Worm (Caenorhabditis elegans) whole organism, L2 larva: Measurements from ENCODE around the gene K09E4.1.

Experiments used
- C34F6.9 ChIP-seq: fragments of 150-350 bp; optimal IDR thresholded peaks from 2 replicates; lab custom pipeline; 2014; ENCODE audit warnings: missing biosample characterization, missing genetic modification characterization
- F13H6.1 ChIP-seq: sonication (generic microtip); optimal IDR thresholded peaks from 2 replicates; lab custom pipeline; 2016; ENCODE audit warnings: missing genetic modification characterization, missing compliant biosample characterization
- R02D3.7 ChIP-seq: fragments of 150-350 bp; optimal IDR thresholded peaks from 2 replicates; lab custom pipeline; 2014; ENCODE audit warnings: missing biosample characterization, missing genetic modification characterization
- Y55F3AM.14 ChIP-seq: fragments of 200-800 bp; sonication (Bioruptor generic); optimal IDR thresholded peaks from 2 replicates; lab custom pipeline; 2018; ENCODE audit warnings: mild to moderate bottlenecking, missing genetic modification characterization, missing compliant biosample characterization
- ama-1 ChIP-seq: fragments of 150-350 bp; optimal IDR thresholded peaks from 2 replicates; lab custom pipeline; 2018; ENCODE audit warnings: inconsistent platforms
- blmp-1 ChIP-seq: sonication (generic microtip); optimal IDR thresholded peaks from 2 replicates; lab custom pipeline; 2017; ENCODE audit warnings: missing genetic modification characterization, mild to moderate bottlenecking, missing compliant biosample characterization, antibody characterized with exemption, moderate library complexity; ENCODE audit not compliant: insufficient read depth
- ceh-82 ChIP-seq: fragments of 150-350 bp; optimal IDR thresholded peaks from 2 replicates; lab custom pipeline; 2014; ENCODE audit warnings: missing biosample characterization, missing genetic modification characterization
- elt-1 ChIP-seq: fragments of 150-350 bp; optimal IDR thresholded peaks from 2 replicates; lab custom pipeline; 2014; ENCODE audit warnings: missing biosample characterization, missing genetic modification characterization
- elt-3 ChIP-seq: sonication (generic microtip); optimal IDR thresholded peaks from 2 replicates; lab custom pipeline; 2017; ENCODE audit warnings: missing biosample characterization, missing genetic modification characterization
- gmeb-1 ChIP-seq: fragments of 150-350 bp; optimal IDR thresholded peaks from 2 replicates; lab custom pipeline; 2014; ENCODE audit warnings: missing biosample characterization, missing genetic modification characterization
- lin-11 ChIP-seq: fragments of 150-350 bp; sonication (generic microtip); optimal IDR thresholded peaks from 2 replicates; lab custom pipeline; 2014; ENCODE audit warnings: missing biosample characterization, missing genetic modification characterization, inconsistent platforms, mixed read lengths
- lin-13 ChIP-seq: fragments of 150-350 bp; optimal IDR thresholded peaks from 2 replicates; lab custom pipeline; 2014; ENCODE audit warnings: missing biosample characterization, missing genetic modification reagents, missing genetic modification characterization
- lin-39 ChIP-seq: fragments of 150-350 bp; optimal IDR thresholded peaks from 2 replicates; lab custom pipeline; 2014; ENCODE audit warnings: missing biosample characterization, missing genetic modification reagents, missing genetic modification characterization
- lsy-2 ChIP-seq, 2 experiments: fragments of 150-350 bp in 1 of 2; sonication (generic microtip) in 1 of 2; optimal IDR thresholded peaks; 2 replicates each; lab custom pipeline; 2014 to 2017; ENCODE audit warnings: missing biosample characterization in 2 of 2, missing genetic modification characterization in 2 of 2
- mab-5 ChIP-seq: fragments of 150-350 bp; optimal IDR thresholded peaks from 2 replicates; lab custom pipeline; 2014; ENCODE audit warnings: missing biosample characterization, missing genetic modification characterization
- mbf-1 ChIP-seq: sonication (generic microtip); optimal IDR thresholded peaks from 2 replicates; lab custom pipeline; 2017; ENCODE audit warnings: missing biosample characterization, missing genetic modification characterization
- mdl-1 ChIP-seq, 2 experiments: fragments of 150-350 bp in 1 of 2; sonication (generic microtip) in 1 of 2; optimal IDR thresholded peaks; 2 replicates each; lab custom pipeline; 2017; ENCODE audit warnings: missing biosample characterization in 2 of 2, missing genetic modification characterization in 2 of 2
- nhr-10 ChIP-seq: sonication (generic microtip); optimal IDR thresholded peaks from 2 replicates; lab custom pipeline; 2017; ENCODE audit warnings: missing biosample characterization, missing genetic modification characterization
- nhr-11 ChIP-seq: fragments of 150-350 bp; optimal IDR thresholded peaks from 2 replicates; lab custom pipeline; 2014; ENCODE audit warnings: missing biosample characterization, missing genetic modification characterization
- nhr-12 ChIP-seq: fragments of 150-350 bp; optimal IDR thresholded peaks from 2 replicates; lab custom pipeline; 2014; ENCODE audit warnings: missing biosample characterization, missing genetic modification characterization
- nhr-129 ChIP-seq: fragments of 150-350 bp; optimal IDR thresholded peaks from 2 replicates; lab custom pipeline; 2014; ENCODE audit warnings: missing biosample characterization, missing genetic modification characterization
- nhr-21 ChIP-seq: fragments of 150-350 bp; optimal IDR thresholded peaks from 2 replicates; lab custom pipeline; 2014; ENCODE audit warnings: missing biosample characterization, missing genetic modification characterization
- nhr-23 ChIP-seq: fragments of 150-350 bp; optimal IDR thresholded peaks from 2 replicates; lab custom pipeline; 2014; ENCODE audit warnings: missing biosample characterization, missing genetic modification reagents, missing genetic modification characterization
- nhr-237 ChIP-seq: fragments of 150-350 bp; optimal IDR thresholded peaks from 2 replicates; lab custom pipeline; 2014; ENCODE audit warnings: missing biosample characterization, missing genetic modification characterization
- nhr-25 ChIP-seq: fragments of 150-350 bp; sonication (generic microtip); optimal IDR thresholded peaks from 3 replicates; lab custom pipeline; 2014; ENCODE audit warnings: missing biosample characterization, missing genetic modification characterization
- nhr-77 ChIP-seq: fragments of 150-350 bp; optimal IDR thresholded peaks from 2 replicates; lab custom pipeline; 2014; ENCODE audit warnings: missing biosample characterization, missing genetic modification characterization
- peb-1 ChIP-seq: fragments of 150-350 bp; optimal IDR thresholded peaks from 2 replicates; lab custom pipeline; 2014; ENCODE audit warnings: missing biosample characterization, missing genetic modification characterization
- sma-3 ChIP-seq: sonication (generic microtip); optimal IDR thresholded peaks from 2 replicates; lab custom pipeline; 2016; ENCODE audit warnings: missing genetic modification reagents, missing genetic modification characterization, missing compliant biosample characterization
- sma-9 ChIP-seq, 2 experiments: fragments of 150-350 bp in 1 of 2; sonication (generic microtip) in 1 of 2; optimal IDR thresholded peaks; 2 replicates each; lab custom pipeline; 2014 to 2016; ENCODE audit warnings: missing genetic modification characterization in 2 of 2, mild to moderate bottlenecking in 1 of 2, missing biosample characterization in 1 of 2, missing compliant biosample characterization in 1 of 2, missing genetic modification reagents in 1 of 2, moderate library complexity in 1 of 2
- unc-55 ChIP-seq: fragments of 150-350 bp; sonication (generic microtip); optimal IDR thresholded peaks from 3 replicates; lab custom pipeline; 2014; ENCODE audit warnings: missing biosample characterization, missing genetic modification reagents, missing genetic modification characterization
- unc-62 ChIP-seq: fragments of 150-350 bp; optimal IDR thresholded peaks from 2 replicates; lab custom pipeline; 2014; ENCODE audit warnings: missing biosample characterization, missing genetic modification reagents, missing genetic modification characterization
- zag-1 ChIP-seq: fragments of 150-350 bp; optimal IDR thresholded peaks from 2 replicates; lab custom pipeline; 2014; ENCODE audit warnings: missing biosample characterization, missing genetic modification characterization
- ztf-1 ChIP-seq: fragments of 200-800 bp; sonication (Bioruptor generic); conservative IDR thresholded peaks from 2 replicates; pipeline ENCODE4 v1.3.6; 2022; ENCODE audit warnings: missing genetic modification characterization, missing compliant biosample characterization
- ztf-11 ChIP-seq: sonication (generic microtip); optimal IDR thresholded peaks from 2 replicates; lab custom pipeline; 2017; ENCODE audit warnings: missing biosample characterization, missing genetic modification characterization
- ztf-4 ChIP-seq: fragments of 150-350 bp; optimal IDR thresholded peaks from 2 replicates; lab custom pipeline; 2014; ENCODE audit warnings: missing biosample characterization, missing genetic modification characterization

Gene K09E4.1

DNA sequence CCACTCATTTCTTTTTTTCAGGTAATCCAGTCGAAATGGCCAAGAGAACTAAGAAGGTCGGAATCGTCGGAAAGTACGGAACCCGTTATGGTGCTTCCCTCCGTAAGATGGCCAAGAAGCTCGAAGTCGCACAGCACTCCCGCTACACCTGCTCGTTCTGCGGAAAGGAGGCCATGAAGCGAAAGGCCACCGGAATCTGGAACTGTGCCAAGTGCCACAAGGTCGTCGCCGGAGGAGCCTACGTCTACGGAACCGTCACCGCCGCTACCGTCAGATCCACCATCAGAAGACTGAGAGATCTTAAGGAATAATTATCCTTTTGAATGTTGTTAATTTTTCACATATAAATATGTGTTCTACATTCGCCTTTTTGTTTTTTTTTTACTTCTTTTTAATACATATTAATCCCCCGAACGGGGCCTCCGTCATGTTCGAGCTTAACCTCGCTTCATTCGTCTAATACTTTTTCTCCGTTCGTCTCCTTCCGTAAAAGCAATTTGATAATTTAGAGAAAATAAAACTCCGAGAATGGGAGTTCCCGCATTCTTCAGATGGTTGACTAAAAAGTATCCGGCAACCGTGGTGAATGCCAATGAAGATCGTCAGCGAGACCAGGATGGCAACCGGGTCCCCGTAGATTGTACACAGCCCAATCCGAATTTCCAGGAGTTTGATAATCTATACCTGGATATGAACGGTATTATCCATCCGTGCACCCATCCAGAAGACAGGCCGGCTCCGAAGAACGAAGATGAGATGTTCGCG, 17.8 kb downstream of the K09E4.1 start, which contains the start of the genes rpl-43 and xrn-2:
Gene rpl-43, plus strand, starts transcription at position 36 of the 765 bp plus-strand sequence.
Gene xrn-2, plus strand, starts transcription at position 510 of the 765 bp plus-strand sequence.
- no peak for TF ChIP-seq mab-5 (tag; lab: Kevin White, UChicago)
- TF ChIP-seq nhr-21, result no peak
- TF ChIP-seq nhr-23, result no peak
- no peak for TF ChIP-seq ztf-11
- TF ChIP-seq lin-39 (tag; lab: Kevin White, UChicago), result no peak
- no peak for TF ChIP-seq unc-55 (GFP tag; lab: Kevin White, UChicago)
- no peak for TF ChIP-seq ama-1

DNA sequence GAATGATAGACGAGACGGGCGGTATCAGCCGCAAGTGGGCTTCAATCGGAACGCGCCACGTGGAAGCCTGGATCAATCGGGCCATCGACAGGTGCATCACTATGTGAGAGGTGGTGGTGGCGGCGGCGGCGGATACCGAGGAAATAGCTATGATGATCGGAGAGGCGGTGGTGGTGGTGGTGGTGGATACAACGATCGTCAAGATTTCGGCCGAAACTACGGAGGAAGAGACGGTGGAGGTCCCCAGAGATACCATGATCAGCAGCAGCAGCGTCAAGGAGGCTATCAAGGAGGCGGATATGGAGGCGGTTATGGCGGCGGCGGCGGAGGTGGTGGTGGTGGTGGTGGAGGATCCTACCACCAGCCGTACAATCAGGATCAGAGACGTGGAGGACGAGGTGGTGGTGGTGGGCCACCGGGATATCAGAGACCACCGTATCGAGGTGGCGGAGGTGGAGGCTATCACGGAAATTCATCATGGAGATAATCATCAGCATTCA, 27.8 kb downstream of the K09E4.1 start:
- TF ChIP-seq nhr-237 (tag; lab: Kevin White, UChicago) (no peak), nhr-11 (tag; lab: Kevin White, UChicago) (no peak), C34F6.9 (tag; lab: Kevin White, UChicago) (no peak), gmeb-1 (tag; lab: Kevin White, UChicago) (no peak), lin-13 (GFP tag; lab: Kevin White, UChicago) (no peak), F13H6.1 (tag; lab: Kevin White, UChicago) (no peak), Y55F3AM.14 (GFP tag; lab: Kevin White, UChicago) (no peak), elt-1 (tag; lab: Kevin White, UChicago) (no peak), ztf-1 (no peak), elt-3 (tag; lab: Kevin White, UChicago) (no peak), blmp-1 (tag; lab: Kevin White, UChicago) (no peak), nhr-77 (no peak), nhr-25 (no peak), lin-11 (no peak), nhr-21 (no peak), peb-1 (no peak), ztf-4 (tag; lab: Kevin White, UChicago) (no peak)

DNA sequence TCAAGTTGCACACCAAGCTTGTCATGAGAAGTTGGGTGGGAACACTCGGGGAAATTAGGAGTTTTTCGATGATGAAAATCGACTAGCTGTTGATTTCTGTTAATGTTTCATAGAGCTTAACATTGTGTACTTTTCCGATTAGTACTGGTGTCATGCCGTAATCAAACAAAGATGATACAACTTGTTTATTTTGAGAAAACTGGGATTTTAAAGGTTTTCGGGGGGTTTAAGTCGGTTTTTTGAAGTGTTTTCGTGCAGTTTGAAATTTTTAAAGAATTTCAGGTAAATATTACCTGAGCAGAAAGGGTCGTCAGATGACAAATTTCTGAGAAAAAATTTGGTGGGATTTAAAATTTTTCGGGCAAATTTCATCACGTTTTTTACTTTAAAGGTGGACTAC, 33.9 kb downstream of the K09E4.1 start, which contains the start of gene eat-2:
Gene eat-2, minus strand, starts transcription at position 101 of the 400 bp plus-strand sequence.
- TF ChIP-seq nhr-129 (tag; lab: Kevin White, UChicago) (no peak), Y55F3AM.14 (GFP tag; lab: Kevin White, UChicago) (no peak), ztf-11 (no peak), zag-1 (no peak), ama-1 (no peak), sma-3 (GFP tag; lab: Kevin White, UChicago) (no peak), lin-39 (tag; lab: Kevin White, UChicago) (no peak), nhr-10 (tag; lab: Kevin White, UChicago) (no peak)

DNA sequence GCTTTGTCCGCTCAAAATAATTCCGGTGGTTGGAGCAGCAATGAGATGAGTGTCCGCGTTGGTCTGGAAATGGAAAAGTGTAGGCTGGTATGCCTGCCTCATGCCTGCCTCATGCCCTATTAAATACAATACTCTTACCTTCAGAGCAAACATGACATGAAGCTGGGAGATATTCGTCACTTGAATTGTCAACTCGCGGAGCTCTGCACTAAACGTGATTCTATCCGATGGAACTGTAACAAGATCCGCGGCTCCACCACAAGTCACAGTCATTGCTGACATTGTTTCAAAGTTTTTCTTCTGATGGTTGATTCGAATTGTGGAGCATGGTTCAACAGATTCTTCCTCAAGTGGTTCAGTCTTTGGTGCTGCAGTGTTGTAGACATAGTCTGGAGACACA, 35.5 kb downstream of the K09E4.1 start:
- no peak for TF ChIP-seq zag-1
- no peak for TF ChIP-seq R02D3.7 (tag; lab: Kevin White, UChicago)
- no peak for TF ChIP-seq mdl-1 (tag; optimal IDR thresholded peaks at IDR 0.05; lab: Kevin White, UChicago)
- TF ChIP-seq unc-62 (GFP tag; lab: Kevin White, UChicago), result no peak
- TF ChIP-seq blmp-1 (tag; lab: Kevin White, UChicago), result no peak
- no peak for TF ChIP-seq lin-11
- no peak for TF ChIP-seq ztf-11
- TF ChIP-seq ama-1, result no peak
- no peak for TF ChIP-seq unc-55 (GFP tag; lab: Kevin White, UChicago)
- TF ChIP-seq, all 48 proteins: peak for 0

DNA sequence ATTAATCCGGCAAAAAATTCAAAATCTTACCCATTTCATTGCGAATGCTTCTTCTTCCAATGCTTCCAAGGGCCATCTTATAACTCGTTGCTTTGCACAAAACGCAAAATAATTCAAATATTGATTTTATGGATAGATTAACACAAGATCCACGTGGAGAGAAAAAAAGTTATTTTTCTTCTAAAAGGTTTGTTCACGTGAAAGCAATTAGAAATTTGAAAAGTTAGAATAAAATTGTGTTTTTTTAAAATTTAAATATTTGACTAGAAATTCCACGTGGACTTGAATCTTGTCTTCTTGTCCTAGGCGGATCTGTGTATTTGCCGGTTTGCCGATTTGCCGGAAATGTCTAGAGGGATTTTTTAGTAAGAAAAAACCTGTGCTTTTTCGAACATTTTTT, 37.5 kb downstream of the K09E4.1 start, which contains the start of gene Y48B6A.5:
Gene Y48B6A.5, minus strand, starts transcription at position 101 of the 400 bp plus-strand sequence.
- no peak for TF ChIP-seq lin-13 (GFP tag; lab: Kevin White, UChicago)
- no peak for TF ChIP-seq mbf-1 (tag; lab: Kevin White, UChicago)
- TF ChIP-seq nhr-12 (tag; lab: Kevin White, UChicago), result no peak
- TF ChIP-seq lsy-2 (tag; optimal IDR thresholded peaks at IDR 0.05; lab: Kevin White, UChicago), result no peak
- no peak for TF ChIP-seq sma-9 (GFP tag; optimal IDR thresholded peaks at IDR 0.05; lab: Kevin White, UChicago)
- no peak for TF ChIP-seq sma-9 (tag; optimal IDR thresholded peaks at IDR 0.05; lab: Kevin White, UChicago)
- TF ChIP-seq gmeb-1 (tag; lab: Kevin White, UChicago), result no peak
- no peak for TF ChIP-seq ceh-82
